Worm (Caenorhabditis elegans): ENCODE results near the gene eif-3.B.

The eif-3.B gene

DNA sequence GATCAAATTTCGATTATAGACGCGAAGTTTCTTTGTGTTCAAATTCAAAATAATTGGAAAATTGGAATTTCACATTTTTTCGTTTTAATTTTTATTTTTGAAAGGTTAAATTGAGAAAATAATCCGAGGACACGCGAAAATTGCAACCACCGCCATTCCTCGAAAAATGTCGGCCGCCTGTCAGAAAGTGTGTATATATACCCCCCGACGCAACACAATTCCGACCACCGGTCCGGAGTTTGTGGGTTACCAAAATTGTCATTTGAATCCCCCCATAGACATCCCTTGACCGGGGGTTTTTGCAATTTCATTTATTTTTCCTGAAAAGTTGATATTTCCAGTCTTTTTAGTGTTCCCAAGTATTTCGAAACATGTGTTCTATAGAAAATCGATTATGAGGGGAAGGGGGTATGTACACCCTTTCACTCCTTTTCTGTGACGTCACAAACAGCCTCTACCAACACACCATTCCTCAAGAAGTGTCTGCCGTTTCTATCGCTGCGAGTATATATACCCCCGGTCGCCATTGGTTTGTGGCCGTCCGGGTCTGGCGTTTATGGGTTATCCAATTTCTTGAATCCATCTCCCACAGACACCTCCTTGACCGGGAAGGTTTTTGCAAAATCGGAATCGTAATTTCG lies 9.2 kb downstream of the eif-3.B start, which contains the start of gene W01D2.3 (continued):
- TF ChIP-seq fax-1 (tag; optimal IDR thresholded peaks at IDR 0.05) (peak; percentile 84), ets-4 (tag; optimal IDR thresholded peaks at IDR 0.05) (peak; percentile 31), ref-2 (tag; optimal IDR thresholded peaks at IDR 0.05) (peak; percentile 95), ceh-9 (tag; optimal IDR thresholded peaks at IDR 0.05) (peak; percentile 69), unc-3 (GFP tag; conservative IDR thresholded peaks at IDR 0.05) (peak; percentile 79), unc-3 (tag; optimal IDR thresholded peaks at IDR 0.05) (peak; percentile 67), pat-9 (tag; optimal IDR thresholded peaks at IDR 0.05) (peak; percentile 88), ceh-6 (GFP tag; optimal IDR thresholded peaks at IDR 0.05) (peak; percentile 89), T23F11.4 (GFP tag; optimal IDR thresholded peaks at IDR 0.05) (peak; percentile 85), ceh-48 (tag; optimal IDR thresholded peaks at IDR 0.05) (peak; percentile 89), K09A11.1 (tag; optimal IDR thresholded peaks at IDR 0.05; ENCODE audit: insufficient read depth) (peak; percentile 66), ahr-1 (tag; optimal IDR thresholded peaks at IDR 0.05) (peak; percentile 87), fkh-6 (tag; optimal IDR thresholded peaks at IDR 0.05) (peak; percentile 86), nhr-11 (tag; optimal IDR thresholded peaks at IDR 0.05) (no peak), npax-4 (tag; optimal IDR thresholded peaks at IDR 0.05) (peak; percentile 75), ttx-3 (tag; optimal IDR thresholded peaks at IDR 0.05) (peak; percentile 84), K02D7.2 (tag; optimal IDR thresholded peaks at IDR 0.05) (peak; percentile 86), madf-2 (tag; optimal IDR thresholded peaks at IDR 0.05) (peak; percentile 91), ceh-30 (tag; optimal IDR thresholded peaks at IDR 0.05) (peak; percentile 32), pha-2 (tag; optimal IDR thresholded peaks at IDR 0.05) (peak; percentile 92), fkh-10 (GFP tag; optimal IDR thresholded peaks at IDR 0.05) (no peak), pax-1 (tag; optimal IDR thresholded peaks at IDR 0.05) (no peak), lim-6 (tag; optimal IDR thresholded peaks at IDR 0.05) (peak; percentile 81), ceh-31 (tag; optimal IDR thresholded peaks at IDR 0.05) (peak; percentile 90), sdc-2 (tag; optimal IDR thresholded peaks at IDR 0.05) (peak; percentile 89), hlh-8 (tag; optimal IDR thresholded peaks at IDR 0.05) (peak; percentile 63), sox-2 (GFP tag; IDR thresholded peaks at IDR 0.05) (peak; percentile 69; the same call in 1 of the 2 replicates), ceh-2 (tag; optimal IDR thresholded peaks at IDR 0.05) (peak; percentile 87), dmd-4 (tag; optimal IDR thresholded peaks at IDR 0.05; ENCODE audit: borderline replicate concordance) (peak; percentile 87), eyg-1 (tag; optimal IDR thresholded peaks at IDR 0.05) (peak; percentile 97), pha-4 (tag; optimal IDR thresholded peaks at IDR 0.05) (no peak), hlh-6 (tag; optimal IDR thresholded peaks at IDR 0.05) (peak; percentile 94), mec-3 (tag; optimal IDR thresholded peaks at IDR 0.05; ENCODE audit: borderline replicate concordance) (peak; percentile 90), C08G9.2 (tag; optimal IDR thresholded peaks at IDR 0.05) (peak; percentile 76), ceh-34 (tag; optimal IDR thresholded peaks at IDR 0.05) (peak; percentile 96), rnt-1 (tag; optimal IDR thresholded peaks at IDR 0.05) (peak; percentile 64), lin-11 (tag; optimal IDR thresholded peaks at IDR 0.05) (peak; percentile 84)

DNA sequence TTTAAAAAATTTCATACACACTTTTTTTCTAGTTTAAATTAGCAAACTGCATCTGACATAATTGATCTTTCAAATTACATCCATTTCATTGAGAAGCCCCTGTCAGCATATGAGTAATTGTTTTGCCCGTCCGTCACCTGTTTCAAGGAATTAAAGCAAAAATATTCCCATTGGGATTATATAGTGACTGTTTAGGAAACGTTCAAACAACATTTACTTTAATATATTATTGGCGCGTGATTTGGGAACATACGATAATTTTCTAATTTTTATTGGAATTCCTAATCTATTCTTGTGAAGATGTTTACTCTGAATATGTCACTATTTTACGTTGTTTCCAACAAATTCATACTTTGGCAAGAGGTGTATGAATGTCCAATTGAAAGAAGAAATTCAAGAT lies 10.5 kb downstream of the eif-3.B start, which contains the start of gene srt-11:
TSS of gene srt-11 (plus strand) at position 301 of the 400 bp plus-strand sequence.
- TF ChIP-seq nhr-11 (tag; optimal IDR thresholded peaks at IDR 0.05) (no peak), T23F11.4 (GFP tag; optimal IDR thresholded peaks at IDR 0.05) (no peak), K02D7.2 (tag; optimal IDR thresholded peaks at IDR 0.05) (no peak), ceh-19 (GFP tag; optimal IDR thresholded peaks at IDR 0.05) (no peak), ahr-1 (tag; optimal IDR thresholded peaks at IDR 0.05) (no peak), Y22D7AL.16 (tag; optimal IDR thresholded peaks at IDR 0.05) (no peak), sox-2 (GFP tag; IDR thresholded peaks at IDR 0.05) (no peak)

DNA sequence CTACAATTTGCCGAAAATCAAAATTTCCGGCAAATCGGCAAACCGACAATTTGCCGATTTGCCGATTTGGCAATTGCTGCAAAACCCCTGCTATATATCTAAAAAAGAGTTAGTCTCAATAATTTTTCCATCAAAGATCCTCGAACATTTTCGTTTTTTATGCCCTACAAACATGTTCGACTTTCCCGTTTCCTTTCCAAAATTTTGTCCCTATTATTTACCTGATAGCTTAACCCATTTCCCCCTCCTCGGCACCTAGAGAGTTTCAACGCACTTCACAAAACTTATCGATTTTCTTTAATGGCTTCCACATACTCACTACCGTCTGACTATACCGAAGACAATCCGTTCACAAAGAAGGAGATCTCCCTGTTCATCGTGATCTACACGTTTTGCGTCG lies 13.5 kb downstream of the eif-3.B start, which contains the start of gene W01D2.6:
TSS of gene W01D2.6 (plus strand) at position 301 of the 400 bp plus-strand sequence.
- no peak for TF ChIP-seq pax-1 (tag; optimal IDR thresholded peaks at IDR 0.05)
- TF ChIP-seq pros-1 (tag; optimal IDR thresholded peaks at IDR 0.05): no peak
- TF ChIP-seq ref-2 (tag; optimal IDR thresholded peaks at IDR 0.05): no peak
- no peak for TF ChIP-seq sdc-2 (tag; optimal IDR thresholded peaks at IDR 0.05)
- TF ChIP-seq zip-5 (tag; optimal IDR thresholded peaks at IDR 0.05): no peak
- no peak for TF ChIP-seq elt-4 (tag; optimal IDR thresholded peaks at IDR 0.05)
- no peak for TF ChIP-seq ceh-14 (tag; optimal IDR thresholded peaks at IDR 0.05)

All from whole organism, late embryonic.